Fruit fly (Drosophila melanogaster) whole organism, adult: Measurements from ENCODE around the gene SrpRbeta.

ENCODE experiments used
- CG11617 ChIP-seq: fragments of 200-800 bp; sonication (Bioruptor generic); optimal IDR thresholded peaks from 2 replicates; lab custom pipeline; 2017; ENCODE audit warnings: mild to moderate bottlenecking, missing biosample characterization, missing genetic modification reagents, missing genetic modification characterization
- CG12768 ChIP-seq: fragments of 200-800 bp; sonication (Bioruptor generic); optimal IDR thresholded peaks from 2 replicates; lab custom pipeline; 2017; ENCODE audit warnings: missing biosample characterization, missing genetic modification characterization, mild to moderate bottlenecking, moderate library complexity, missing genetic modification reagents
- CG14711 ChIP-seq: fragments of 200-800 bp; sonication (Bioruptor generic); optimal IDR thresholded peaks from 2 replicates; lab custom pipeline; 2018; ENCODE audit warnings: missing biosample characterization, mild to moderate bottlenecking, missing genetic modification characterization, moderate library complexity
- CG1620 ChIP-seq: fragments of 200-800 bp; sonication (Bioruptor generic); optimal IDR thresholded peaks from 2 replicates; lab custom pipeline; 2016; ENCODE audit warnings: missing biosample characterization, missing genetic modification characterization
- CG33017 ChIP-seq: fragments of 200-800 bp; sonication (Bioruptor generic); optimal IDR thresholded peaks from 2 replicates; lab custom pipeline; 2018; ENCODE audit warnings: missing biosample characterization, mild to moderate bottlenecking, missing genetic modification characterization, moderate library complexity
- CG5204 ChIP-seq: fragments of 200-800 bp; sonication (Bioruptor generic); optimal IDR thresholded peaks from 2 replicates; lab custom pipeline; 2016; ENCODE audit warnings: missing biosample characterization, missing genetic modification characterization
- CG7045 ChIP-seq: fragments of 200-800 bp; sonication (Bioruptor generic); optimal IDR thresholded peaks from 2 replicates; lab custom pipeline; 2017; ENCODE audit warnings: missing biosample characterization, mild to moderate bottlenecking, missing genetic modification characterization
- CG7101 ChIP-seq: fragments of 200-800 bp; sonication (Bioruptor generic); optimal IDR thresholded peaks from 2 replicates; lab custom pipeline; 2018; ENCODE audit warnings: missing biosample characterization, mild to moderate bottlenecking, missing genetic modification characterization, moderate library complexity
- Clk ChIP-seq: fragments of 200-800 bp; sonication (Bioruptor generic); optimal IDR thresholded peaks from 2 replicates; lab custom pipeline; 2017; ENCODE audit warnings: missing biosample characterization, missing genetic modification characterization
- Crg-1 ChIP-seq: fragments of 200-800 bp; sonication (Bioruptor generic); optimal IDR thresholded peaks from 2 replicates; lab custom pipeline; 2016; ENCODE audit warnings: missing biosample characterization, missing genetic modification characterization
- Hr96 ChIP-seq: fragments of 200-800 bp; sonication (Bioruptor generic); optimal IDR thresholded peaks from 2 replicates; lab custom pipeline; 2016; ENCODE audit warnings: missing biosample characterization, missing genetic modification characterization
- Mnt ChIP-seq: fragments of 200-800 bp; sonication (Bioruptor generic); optimal IDR thresholded peaks from 2 replicates; lab custom pipeline; 2016; ENCODE audit warnings: missing biosample characterization, mild to moderate bottlenecking, missing genetic modification characterization
- bab1 ChIP-seq: fragments of 200-800 bp; sonication (Bioruptor generic); optimal IDR thresholded peaks from 3 replicates; lab custom pipeline; 2019; ENCODE audit warnings: missing biosample characterization, mild to moderate bottlenecking, missing genetic modification characterization, moderate library complexity
- cic ChIP-seq: fragments of 200-800 bp; sonication (Bioruptor generic); optimal IDR thresholded peaks from 2 replicates; lab custom pipeline; 2017; ENCODE audit warnings: missing biosample characterization, mild to moderate bottlenecking, missing genetic modification characterization, moderate library complexity
- cnc ChIP-seq, 2 experiments: fragments of >200 bp; optimal IDR thresholded peaks; 2 replicates each; lab custom pipeline; 2017
- kay ChIP-seq: fragments of 200-800 bp; sonication (Bioruptor generic); peaks from one replicate; lab custom pipeline; 2016; ENCODE audit warnings: missing biosample characterization, missing genetic modification characterization, borderline replicate concordance
- ovo ChIP-seq: fragments of 200-800 bp; sonication (Bioruptor generic); optimal IDR thresholded peaks from 2 replicates; lab custom pipeline; 2016; ENCODE audit warnings: missing biosample characterization, missing genetic modification characterization
- pad ChIP-seq: fragments of 200-800 bp; sonication (Bioruptor generic); optimal IDR thresholded peaks from 3 replicates; lab custom pipeline; 2017; ENCODE audit warnings: missing biosample characterization, missing genetic modification characterization, mild to moderate bottlenecking, moderate library complexity, missing genetic modification reagents
- tj ChIP-seq: fragments of 200-800 bp; sonication (Bioruptor generic); optimal IDR thresholded peaks from 3 replicates; lab custom pipeline; 2017; ENCODE audit warnings: missing biosample characterization, mild to moderate bottlenecking, missing genetic modification characterization, moderate library complexity
- toe ChIP-seq: fragments of 200-800 bp; sonication (Bioruptor generic); optimal IDR thresholded peaks from 2 replicates; lab custom pipeline; 2016; ENCODE audit warnings: missing biosample characterization, missing genetic modification characterization

The SrpRbeta gene

DNA sequence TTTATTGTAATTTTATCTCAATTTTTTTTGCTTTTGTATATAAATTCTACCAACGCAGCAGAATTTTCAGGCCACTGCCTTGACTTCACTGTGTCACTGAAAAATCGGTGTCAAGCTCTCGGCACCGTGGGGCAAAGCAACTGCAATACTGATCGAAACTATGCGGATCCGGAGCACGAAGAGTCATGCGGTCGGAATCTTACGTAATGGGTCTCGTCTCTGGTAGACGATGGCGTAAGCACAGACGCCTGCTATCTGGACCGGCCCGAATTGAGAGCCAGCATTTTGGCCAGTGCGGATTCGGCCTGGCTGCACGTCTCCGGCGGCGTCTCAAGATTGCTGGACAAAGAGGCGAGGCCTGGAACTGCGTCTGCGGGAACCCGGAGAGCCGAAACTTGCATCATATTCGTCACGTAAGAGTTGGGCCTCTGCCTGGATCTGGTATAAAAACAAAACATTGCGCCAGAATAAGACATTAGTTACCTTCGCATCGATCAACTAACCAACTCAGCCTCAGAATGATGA lies 6.4 kb upstream of the SrpRbeta start, which contains the start of gene Cp18:
Cp18 (plus strand) TSS at position 475 of the 525 bp plus-strand sequence.
- TF ChIP-seq Mnt (GFP tag; lab: Kevin White, UChicago) (peak; percentile 13), kay (GFP tag; lab: Kevin White, UChicago) (peak; percentile 78), cic (peak; percentile 69), Clk (GFP tag; lab: Kevin White, UChicago) (no peak)

DNA sequence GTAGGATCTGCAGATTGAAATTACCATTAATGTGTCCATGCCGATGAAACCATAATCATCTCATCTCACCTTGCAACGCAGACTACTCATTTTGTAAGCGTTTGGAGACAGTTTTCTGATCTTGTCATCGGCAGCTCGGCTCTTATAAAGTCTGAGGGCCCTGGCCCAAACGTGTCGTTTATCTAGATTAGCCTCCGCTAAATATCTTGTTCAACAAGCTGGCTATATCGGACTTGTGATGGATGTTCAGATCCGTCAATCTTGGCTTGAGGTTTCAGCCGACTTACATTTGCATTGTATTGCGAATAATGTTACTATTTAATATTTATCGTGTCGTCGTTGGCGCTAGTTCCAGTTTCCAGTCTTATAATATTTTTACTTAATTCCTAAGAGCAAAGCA lies 5.6 kb upstream of the SrpRbeta start, which contains the start of gene CG43965:
CG43965 (minus strand) TSS at position 101 of the 400 bp plus-strand sequence.
- no peak for TF ChIP-seq cic
- TF ChIP-seq tj (GFP tag; lab: Kevin White, UChicago) = no peak
- no peak for TF ChIP-seq Mnt (GFP tag; lab: Kevin White, UChicago)
- no peak for TF ChIP-seq CG1620 (GFP tag; lab: Kevin White, UChicago)
- TF ChIP-seq CG5204 (GFP tag; lab: Kevin White, UChicago) = no peak
- no peak for TF ChIP-seq CG7045 (GFP tag; lab: Kevin White, UChicago)
- TF ChIP-seq Clk (GFP tag; lab: Kevin White, UChicago) = no peak
- TF ChIP-seq Crg-1 (GFP tag; lab: Kevin White, UChicago) = no peak
- TF ChIP-seq CG11617 (GFP tag; lab: Kevin White, UChicago) = no peak
- TF ChIP-seq ovo (GFP tag; lab: Kevin White, UChicago) = no peak
- no peak for TF ChIP-seq CG14711 (tag; lab: Kevin White, UChicago)
- no peak for TF ChIP-seq bab1 (GFP tag; lab: Kevin White, UChicago)
- no peak for TF ChIP-seq pad (GFP tag; lab: Kevin White, UChicago)
- no peak for TF ChIP-seq CG33017 (tag; lab: Kevin White, UChicago)
- no peak for TF ChIP-seq kay (GFP tag; lab: Kevin White, UChicago)

DNA sequence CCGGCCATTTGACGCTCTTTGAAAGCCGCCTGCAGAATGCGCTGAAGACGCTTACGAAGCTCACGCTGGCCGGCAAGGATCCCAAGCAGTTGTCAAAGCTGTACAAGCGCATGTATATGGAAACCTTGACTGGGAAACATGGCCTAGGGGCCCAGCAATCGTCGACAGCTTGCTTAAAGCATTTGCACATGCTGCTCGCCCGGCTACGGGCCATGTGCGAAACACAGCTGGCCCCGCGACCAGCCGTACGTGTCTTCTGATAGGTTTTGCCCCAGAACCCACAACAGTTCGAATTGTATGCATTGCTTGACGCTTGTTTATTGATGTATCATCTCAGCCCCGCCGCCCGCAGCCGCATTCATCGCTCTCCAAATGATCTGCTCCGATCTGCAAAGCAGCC lies 5.2 kb upstream of the SrpRbeta start:
- TF ChIP-seq CG1620 (GFP tag; lab: Kevin White, UChicago) = no peak
- TF ChIP-seq CG14711 (tag; lab: Kevin White, UChicago) = peak; percentile 8
- peak; percentile 61 for TF ChIP-seq cic
- no peak for TF ChIP-seq Clk (GFP tag; lab: Kevin White, UChicago)
- no peak for TF ChIP-seq CG5204 (GFP tag; lab: Kevin White, UChicago)
- no peak for TF ChIP-seq CG11617 (GFP tag; lab: Kevin White, UChicago)
- no peak for TF ChIP-seq kay (GFP tag; lab: Kevin White, UChicago)
- TF ChIP-seq cnc (optimal IDR thresholded peaks at IDR 0.05; lab: Kevin White, UChicago) = no peak
- peak; percentile 13 for TF ChIP-seq pad (GFP tag; lab: Kevin White, UChicago)
- peak; percentile 99 for TF ChIP-seq Mnt (GFP tag; lab: Kevin White, UChicago)
- TF ChIP-seq CG33017 (tag; lab: Kevin White, UChicago) = no peak
- TF ChIP-seq CG7101 (tag; lab: Kevin White, UChicago) = peak; percentile 49
- no peak for TF ChIP-seq bab1 (GFP tag; lab: Kevin White, UChicago)
- no peak for TF ChIP-seq Hr96 (GFP tag; lab: Kevin White, UChicago)
- no peak for TF ChIP-seq Crg-1 (GFP tag; lab: Kevin White, UChicago)
- no peak for TF ChIP-seq tj (GFP tag; lab: Kevin White, UChicago)
- no peak for TF ChIP-seq CG12768

DNA sequence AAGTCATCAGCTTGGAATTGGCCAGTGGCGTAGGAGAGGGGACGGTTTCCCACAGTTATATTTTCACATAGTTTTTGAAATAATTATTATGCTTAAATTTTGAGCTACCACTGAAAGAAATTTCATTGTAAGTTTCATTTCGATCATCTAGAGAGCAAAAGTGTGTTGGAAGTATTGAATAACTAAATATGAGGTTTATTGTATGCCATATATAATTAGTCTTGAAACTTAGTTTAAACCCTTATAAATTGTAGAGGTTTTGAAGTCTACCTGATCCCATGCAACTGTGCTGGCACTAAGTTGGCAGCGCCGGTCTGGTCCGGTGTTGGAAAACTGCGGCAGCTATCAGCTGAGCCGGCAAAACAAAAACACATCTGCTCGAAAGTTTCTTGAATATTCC lies 1.1 kb upstream of the SrpRbeta start, which contains the start of the genes CG32022 and CG6511:
CG32022 (minus strand) TSS at position 128 of the 400 bp plus-strand sequence.
CG6511 (plus strand) TSS at position 180 of the 400 bp plus-strand sequence.
- no peak for TF ChIP-seq CG1620 (GFP tag; lab: Kevin White, UChicago)
- TF ChIP-seq CG11617 (GFP tag; lab: Kevin White, UChicago) = no peak
- peak; percentile 93 for TF ChIP-seq Mnt (GFP tag; lab: Kevin White, UChicago)
- peak; percentile 98 for TF ChIP-seq CG7045 (GFP tag; lab: Kevin White, UChicago)
- peak; percentile 98 for TF ChIP-seq CG5204 (GFP tag; lab: Kevin White, UChicago)
- no peak for TF ChIP-seq ovo (GFP tag; lab: Kevin White, UChicago)
- peak; percentile 98 for TF ChIP-seq CG7101 (tag; lab: Kevin White, UChicago)
- TF ChIP-seq cic = peak; percentile 84
- peak; percentile 93 for TF ChIP-seq pad (GFP tag; lab: Kevin White, UChicago)
- peak; percentile 98 for TF ChIP-seq CG12768
- TF ChIP-seq tj (GFP tag; lab: Kevin White, UChicago) = no peak
- peak; percentile 99 for TF ChIP-seq toe (GFP tag; lab: Kevin White, UChicago)
- no peak for TF ChIP-seq cnc (optimal IDR thresholded peaks at IDR 0.05; lab: Kevin White, UChicago)
- TF ChIP-seq Clk (GFP tag; lab: Kevin White, UChicago) = peak; percentile 97
- TF ChIP-seq kay (GFP tag; lab: Kevin White, UChicago) = peak; percentile 97
- peak; percentile 99 for TF ChIP-seq Hr96 (GFP tag; lab: Kevin White, UChicago)
- no peak for TF ChIP-seq Crg-1 (GFP tag; lab: Kevin White, UChicago)
- peak; percentile 96 for TF ChIP-seq CG33017 (tag; lab: Kevin White, UChicago)
- no peak for TF ChIP-seq bab1 (GFP tag; lab: Kevin White, UChicago)
- peak; percentile 93 for TF ChIP-seq CG14711 (tag; lab: Kevin White, UChicago)

DNA sequence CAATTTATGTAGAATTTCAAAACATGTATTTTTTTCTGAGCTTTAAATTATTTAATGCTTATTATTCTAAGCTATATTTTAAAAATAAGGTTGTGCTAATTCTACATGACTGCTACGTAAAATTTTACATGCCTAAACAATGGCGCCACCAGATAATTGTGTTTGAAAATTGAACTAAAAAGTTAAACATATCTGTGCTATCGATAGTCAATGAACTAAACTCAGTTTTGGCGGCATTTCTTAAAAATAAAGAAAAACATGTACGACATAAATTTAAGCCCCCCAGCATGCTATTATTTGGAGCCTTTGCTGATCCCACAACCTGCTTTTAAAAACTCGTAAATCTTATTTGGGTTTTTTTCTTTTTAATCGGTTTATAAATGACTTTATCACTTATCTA lies 1.4 kb downstream of the SrpRbeta start:
- TF ChIP-seq Crg-1 (GFP tag; lab: Kevin White, UChicago) (no peak), CG14711 (tag; lab: Kevin White, UChicago) (peak; percentile 35), cnc (optimal IDR thresholded peaks at IDR 0.05; lab: Kevin White, UChicago) (no peak), CG7101 (tag; lab: Kevin White, UChicago) (peak; percentile 26), kay (GFP tag; lab: Kevin White, UChicago) (peak; percentile 31), Hr96 (GFP tag; lab: Kevin White, UChicago) (no peak)
